Fruit fly (Drosophila melanogaster) whole organism, embryonic: Measurements from ENCODE around the gene CG13306.
A peak's percentile ranks its signal among the peaks of the same experiment; 100 is the strongest.

Source experiments
- Asciz ChIP-seq: fragments of 200-800 bp; sonication (Bioruptor generic); optimal IDR thresholded peaks from 2 replicates; lab custom pipeline; 2017; ENCODE audit warnings: missing biosample characterization, mild to moderate bottlenecking, missing genetic modification characterization, missing genetic modification reagents
- CG11456 ChIP-seq: fragments of 200-800 bp; sonication (Bioruptor generic); IDR thresholded peaks from 3 replicates; pipeline ENCODE4 v1.3.6; 2022; ENCODE audit warnings: missing biosample characterization, missing genetic modification characterization
- CG14014 ChIP-seq: fragments of 200-800 bp; sonication (Bioruptor generic); IDR thresholded peaks from 2 replicates; pipeline ENCODE4 v1.3.6; 2022; ENCODE audit warnings: missing biosample characterization, missing genetic modification characterization
- CG14667 ChIP-seq: fragments of 200-800 bp; sonication (Bioruptor generic); IDR thresholded peaks from 2 replicates; pipeline ENCODE4 v1.3.6; 2022; ENCODE audit warnings: missing biosample characterization, missing genetic modification characterization
- CG15269 ChIP-seq: fragments of 200-800 bp; sonication (Bioruptor generic); optimal IDR thresholded peaks from 2 replicates; lab custom pipeline; 2018; ENCODE audit warnings: missing biosample characterization, mild to moderate bottlenecking, missing genetic modification characterization, moderate library complexity
- CG15514 ChIP-seq: fragments of 200-800 bp; sonication (Bioruptor generic); optimal IDR thresholded peaks from 3 replicates; lab custom pipeline; 2017; ENCODE audit warnings: missing biosample characterization, missing genetic modification characterization, mild to moderate bottlenecking, moderate library complexity, missing genetic modification reagents
- CG17186 ChIP-seq: fragments of 200-800 bp; sonication (Bioruptor generic); optimal IDR thresholded peaks from 3 replicates; lab custom pipeline; 2017; ENCODE audit warnings: missing biosample characterization, missing genetic modification reagents, missing genetic modification characterization
- CG17912 ChIP-seq: fragments of 200-800 bp; sonication (Bioruptor generic); optimal IDR thresholded peaks from 2 replicates; lab custom pipeline; 2018; ENCODE audit warnings: missing biosample characterization, mild to moderate bottlenecking, missing genetic modification characterization
- CG18476 ChIP-seq: fragments of 200-800 bp; sonication (Bioruptor generic); optimal IDR thresholded peaks from 2 replicates; lab custom pipeline; 2016; ENCODE audit warnings: missing biosample characterization, mild to moderate bottlenecking, missing genetic modification characterization
- CG18764 ChIP-seq: fragments of 200-800 bp; sonication (Bioruptor generic); optimal IDR thresholded peaks from 3 replicates; lab custom pipeline; 2016; ENCODE audit warnings: missing biosample characterization, missing genetic modification characterization
- CG2116 ChIP-seq: fragments of 200-800 bp; sonication (Bioruptor generic); optimal IDR thresholded peaks from 3 replicates; lab custom pipeline; 2018; ENCODE audit warnings: missing biosample characterization, mild to moderate bottlenecking, missing genetic modification characterization
- CG2875 ChIP-seq: fragments of 200-800 bp; sonication (Bioruptor generic); optimal IDR thresholded peaks from 2 replicates; lab custom pipeline; 2017; ENCODE audit warnings: missing biosample characterization, mild to moderate bottlenecking, missing genetic modification characterization, missing genetic modification reagents
- CG31441 ChIP-seq: fragments of 200-800 bp; sonication (Bioruptor generic); IDR thresholded peaks from 2 replicates; pipeline ENCODE4 v1.3.6; 2022; ENCODE audit warnings: missing biosample characterization, missing genetic modification characterization
- CG4730 ChIP-seq: fragments of 200-800 bp; sonication (Bioruptor generic); IDR thresholded peaks from 2 replicates; pipeline ENCODE4 v1.3.6; 2022; ENCODE audit warnings: missing biosample characterization, missing genetic modification characterization
- CG4854 ChIP-seq: fragments of 200-800 bp; sonication (Bioruptor generic); optimal IDR thresholded peaks from 2 replicates; lab custom pipeline; 2016; ENCODE audit warnings: missing biosample characterization, missing genetic modification characterization, inconsistent platforms
- CG6765 ChIP-seq: fragments of 200-800 bp; sonication (Bioruptor generic); optimal IDR thresholded peaks from 3 replicates; lab custom pipeline; 2017; ENCODE audit warnings: missing biosample characterization, mild to moderate bottlenecking, missing genetic modification characterization
- CG6854 ChIP-seq: fragments of 200-800 bp; sonication (Bioruptor generic); optimal IDR thresholded peaks from 3 replicates; lab custom pipeline; 2017; ENCODE audit warnings: missing biosample characterization, mild to moderate bottlenecking, missing genetic modification characterization
- CG8281 ChIP-seq: fragments of 200-800 bp; sonication (Bioruptor generic); optimal IDR thresholded peaks from 2 replicates; lab custom pipeline; 2018; ENCODE audit warnings: missing biosample characterization, mild to moderate bottlenecking, missing genetic modification characterization, moderate library complexity
- CG8388 ChIP-seq: fragments of 200-800 bp; sonication (Bioruptor generic); optimal IDR thresholded peaks from 2 replicates; lab custom pipeline; 2019; ENCODE audit warnings: missing biosample characterization, mild to moderate bottlenecking, missing genetic modification characterization, moderate library complexity
- CG9817 ChIP-seq: fragments of 200-800 bp; sonication (Bioruptor generic); optimal IDR thresholded peaks from 2 replicates; lab custom pipeline; 2018; ENCODE audit warnings: missing biosample characterization, mild to moderate bottlenecking, missing genetic modification characterization, moderate library complexity
- D19A ChIP-seq: fragments of 200-800 bp; optimal IDR thresholded peaks from 3 replicates; lab custom pipeline; 2019; ENCODE audit warnings: missing biosample characterization, mild to moderate bottlenecking, missing genetic modification characterization, moderate library complexity
- Deaf1 ChIP-seq: fragments of 200-800 bp; optimal IDR thresholded peaks from 3 replicates; lab custom pipeline; 2019; ENCODE audit warnings: missing biosample characterization, mild to moderate bottlenecking, missing genetic modification characterization, moderate library complexity
- GATAe ChIP-seq: fragments of 200-800 bp; sonication (Bioruptor generic); conservative IDR thresholded peaks from 2 replicates; pipeline ENCODE4 v1.3.6; 2022; ENCODE audit warnings: missing biosample characterization, missing genetic modification characterization
- HHEX ChIP-seq: fragments of 200-800 bp; sonication (Bioruptor generic); optimal IDR thresholded peaks from 3 replicates; lab custom pipeline; 2017; ENCODE audit warnings: missing biosample characterization, mild to moderate bottlenecking, missing genetic modification characterization, missing genetic modification reagents
- HLH3B ChIP-seq: fragments of 200-800 bp; sonication (Bioruptor generic); IDR thresholded peaks from 2 replicates; pipeline ENCODE4 v1.3.6; 2022; ENCODE audit warnings: missing biosample characterization, missing genetic modification characterization
- Hr51 ChIP-seq, 2 experiments: fragments of 200-800 bp; sonication (Bioruptor generic); optimal IDR thresholded peaks; 2 replicates in 1 of 2; 3 replicates in 1 of 2; lab custom pipeline; 2016 to 2018; ENCODE audit warnings: missing biosample characterization in 2 of 2, missing genetic modification characterization in 2 of 2, mild to moderate bottlenecking in 1 of 2, moderate library complexity in 1 of 2
- Hr78 ChIP-seq, 2 experiments: fragments of 200-800 bp in 1 of 2; fragments of >200 bp in 1 of 2; sonication (Bioruptor generic) in 1 of 2; optimal IDR thresholded peaks; 2 replicates each; lab custom pipeline; 2017 to 2019; ENCODE audit warnings: missing biosample characterization in 2 of 2, missing genetic modification characterization in 2 of 2, mild to moderate bottlenecking in 1 of 2, moderate library complexity in 1 of 2
- Med ChIP-seq: fragments of 200-800 bp; sonication (Bioruptor generic); peaks from one replicate; lab custom pipeline; 2016; ENCODE audit warnings: missing biosample characterization, missing genetic modification characterization, mild to moderate bottlenecking, inconsistent platforms, moderate library complexity
- NK7.1 ChIP-seq: fragments of 200-800 bp; sonication (Bioruptor generic); optimal IDR thresholded peaks from 3 replicates; lab custom pipeline; 2016; ENCODE audit warnings: missing biosample characterization, missing genetic modification characterization
- Nf-YC ChIP-seq: fragments of 200-800 bp; optimal IDR thresholded peaks from 3 replicates; lab custom pipeline; 2019; ENCODE audit warnings: missing biosample characterization, mild to moderate bottlenecking, missing genetic modification characterization, moderate library complexity
- NfI ChIP-seq: fragments of 200-800 bp; sonication (Bioruptor generic); optimal IDR thresholded peaks from 3 replicates; lab custom pipeline; 2018; ENCODE audit warnings: missing biosample characterization, mild to moderate bottlenecking, missing genetic modification characterization, moderate library complexity
- Pdp1 ChIP-seq, 2 experiments: fragments of 200-800 bp; sonication (Bioruptor generic); optimal IDR thresholded peaks; 3 replicates each; lab custom pipeline; 2016; ENCODE audit warnings: missing biosample characterization in 2 of 2, missing genetic modification characterization in 2 of 2, mild to moderate bottlenecking in 1 of 2, moderate library complexity in 1 of 2
- Ptx1 ChIP-seq: fragments of 200-800 bp; sonication (Bioruptor generic); IDR thresholded peaks from 2 replicates; pipeline ENCODE4 v1.3.6; 2022; ENCODE audit warnings: missing biosample characterization, missing genetic modification characterization
- Stat92E ChIP-seq, 3 experiments: fragments of >200 bp in 2 of 3; fragments of 200-800 bp in 1 of 3; sonication (Bioruptor generic) in 1 of 3; optimal IDR thresholded peaks; 2 replicates each; lab custom pipeline; 2017 to 2019; ENCODE audit warnings: missing biosample characterization in 3 of 3, missing genetic modification characterization in 3 of 3, mild to moderate bottlenecking in 1 of 3, moderate library complexity in 1 of 3
- Usf ChIP-seq: fragments of 200-800 bp; sonication (Bioruptor generic); optimal IDR thresholded peaks from 2 replicates; lab custom pipeline; 2017; ENCODE audit warnings: missing genotype, missing biosample characterization, missing genetic modification characterization
- Xbp1 ChIP-seq: fragments of 200-800 bp; sonication (Bioruptor generic); optimal IDR thresholded peaks from 3 replicates; lab custom pipeline; 2016; ENCODE audit warnings: missing biosample characterization, mild to moderate bottlenecking, missing genetic modification characterization
- bbx ChIP-seq: fragments of 200-800 bp; sonication (Bioruptor generic); IDR thresholded peaks from 2 replicates; pipeline ENCODE4 v1.3.6; 2022; ENCODE audit warnings: missing biosample characterization, missing genetic modification characterization; ENCODE audit not compliant: partially characterized antibody
- disco-r ChIP-seq: fragments of 200-800 bp; sonication (Bioruptor generic); optimal IDR thresholded peaks from 2 replicates; lab custom pipeline; 2016; ENCODE audit warnings: missing biosample characterization, missing genetic modification characterization
- exex ChIP-seq: fragments of 200-800 bp; sonication (Bioruptor generic); optimal IDR thresholded peaks from 4 replicates; lab custom pipeline; 2018; ENCODE audit warnings: missing biosample characterization, mild to moderate bottlenecking, missing genetic modification characterization, moderate library complexity
- fd64A ChIP-seq: fragments of 200-800 bp; sonication (Bioruptor generic); optimal IDR thresholded peaks from 3 replicates; lab custom pipeline; 2018; ENCODE audit warnings: missing biosample characterization, mild to moderate bottlenecking, missing genetic modification characterization
- grn ChIP-seq: fragments of 200-800 bp; sonication (Bioruptor generic); optimal IDR thresholded peaks from 3 replicates; lab custom pipeline; 2017; ENCODE audit warnings: missing biosample characterization, missing genetic modification characterization
- inv ChIP-seq: fragments of 200-800 bp; sonication (Bioruptor generic); IDR thresholded peaks from 2 replicates; pipeline ENCODE4 v1.3.6; 2022; ENCODE audit warnings: missing biosample characterization, missing genetic modification characterization; ENCODE audit not compliant: partially characterized antibody
- pb ChIP-seq: fragments of 200-800 bp; sonication (Bioruptor generic); optimal IDR thresholded peaks from 3 replicates; lab custom pipeline; 2016; ENCODE audit warnings: missing biosample characterization, missing genetic modification characterization
- rib ChIP-seq: fragments of 200-800 bp; sonication (Bioruptor generic); IDR thresholded peaks from 2 replicates; pipeline ENCODE4 v1.3.6; 2022; ENCODE audit warnings: missing biosample characterization, missing genetic modification characterization
- so ChIP-seq: fragments of 200-800 bp; sonication (Bioruptor generic); IDR thresholded peaks from 3 replicates; pipeline ENCODE4 v1.3.6; 2022; ENCODE audit warnings: missing biosample characterization, missing genetic modification characterization
- sr ChIP-seq: fragments of 200-800 bp; sonication (Bioruptor generic); IDR thresholded peaks from 3 replicates; pipeline ENCODE4 v1.3.6; 2022; ENCODE audit warnings: missing biosample characterization, missing genetic modification characterization
- toy ChIP-seq: fragments of 200-800 bp; sonication (Bioruptor generic); IDR thresholded peaks from 2 replicates; pipeline ENCODE4 v1.3.6; 2022; ENCODE audit warnings: missing biosample characterization, missing genetic modification characterization
- vnd ChIP-seq: fragments of 200-800 bp; sonication (Bioruptor generic); IDR thresholded peaks from 3 replicates; pipeline ENCODE4 v1.3.6; 2022; ENCODE audit warnings: missing biosample characterization, missing genetic modification characterization; ENCODE audit not compliant: partially characterized antibody

CG13306 gene

dm6 chr3L:8704713-8705412 lies 44.7 kb downstream of the CG13306 start (continued):
- TF ChIP-seq Xbp1 (no peak), HLH3B (GFP tag; lab: Robert Waterston, UW) (no peak), Usf (GFP tag; lab: Kevin White, UChicago) (no peak), Asciz (GFP tag; lab: Kevin White, UChicago) (no peak), sr (GFP tag; lab: Robert Waterston, UW) (no peak), CG4730 (no peak), Nf-YC (tag; lab: Kevin White, UChicago) (peak; percentile 61), Hr78 (GFP tag; optimal IDR thresholded peaks at IDR 0.05; lab: Kevin White, UChicago) (peak in 1 of 2 experiments; percentile 67), CG31441 (no peak), D19A (peak; percentile 6), CG17912 (GFP tag; lab: Kevin White, UChicago) (no peak), so (GFP tag; lab: Robert Waterston, UW) (no peak), CG6854 (peak; percentile 7), CG14667 (no peak), CG2875 (GFP tag; lab: Kevin White, UChicago) (no peak), CG8388 (no peak), CG14014 (GFP tag; lab: Robert Waterston, UW) (no peak), inv (no peak), CG9817 (tag; lab: Kevin White, UChicago) (no peak), NK7.1 (GFP tag; lab: Kevin White, UChicago) (no peak), pb (GFP tag; lab: Kevin White, UChicago) (no peak), Pdp1 (GFP tag; optimal IDR thresholded peaks at IDR 0.05; lab: Kevin White, UChicago) (peak in 1 of 2 experiments; percentile 31), Deaf1 (tag; lab: Kevin White, UChicago) (peak; percentile 49), CG15514 (GFP tag; lab: Kevin White, UChicago) (peak; percentile 8), CG8281 (tag; lab: Kevin White, UChicago) (peak; percentile 31), rib (GFP tag; lab: Robert Waterston, UW) (peak; percentile 32; the same call in 1 of the 2 replicates), CG4854 (no peak), HHEX (GFP tag; lab: Kevin White, UChicago) (no peak), Stat92E (GFP tag; optimal IDR thresholded peaks at IDR 0.05; lab: Kevin White, UChicago) (peak in 1 of 3 experiments; percentile 59), CG6765 (GFP tag; lab: Kevin White, UChicago) (no peak), bbx (no peak), CG2116 (no peak), Med (GFP tag; lab: Kevin White, UChicago) (peak; percentile 91), fd64A (GFP tag; lab: Kevin White, UChicago) (no peak), Ptx1 (no peak), CG17186 (GFP tag; lab: Kevin White, UChicago) (no peak), exex (peak; percentile 92), GATAe (GFP tag; lab: Robert Waterston, UW) (peak; percentile 59; the same call in 1 of the 2 replicates), vnd (GFP tag; lab: Robert Waterston, UW) (no peak), Hr51 (GFP tag; optimal IDR thresholded peaks at IDR 0.05; lab: Kevin White, UChicago) (no peak), CG18476 (no peak), disco-r (GFP tag; lab: Kevin White, UChicago) (no peak), toy (no peak), CG11456 (GFP tag; lab: Robert Waterston, UW) (no peak), NfI (GFP tag; lab: Kevin White, UChicago) (no peak), CG15269 (tag; lab: Kevin White, UChicago) (no peak), CG18764 (GFP tag; lab: Kevin White, UChicago) (no peak), grn (GFP tag; lab: Kevin White, UChicago) (peak; percentile 96)
